Worm (Caenorhabditis elegans): ENCODE results near the gene srh-61.

DNA sequence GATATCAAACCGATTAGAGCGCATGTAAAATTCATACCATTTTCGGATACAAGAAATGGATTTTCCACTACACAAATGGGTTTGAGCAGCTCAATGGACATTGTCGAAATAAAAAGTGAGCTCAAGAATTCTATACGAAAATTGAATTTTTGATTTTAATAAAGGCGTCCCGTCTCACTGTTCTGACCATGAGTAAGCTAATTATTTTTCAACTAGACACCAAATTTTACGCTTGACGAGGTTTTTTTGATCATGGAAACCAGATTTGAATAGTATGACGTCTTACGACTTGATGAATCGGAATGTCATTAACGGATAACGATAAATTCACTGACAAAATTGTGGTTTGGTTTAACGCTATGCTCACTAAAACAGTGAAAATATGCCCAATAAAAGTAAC lies at the start of gene srh-61:
- TF ChIP-seq nhr-23 (tag; optimal IDR thresholded peaks at IDR 0.05), result no peak
- TF ChIP-seq ceh-82 (tag; optimal IDR thresholded peaks at IDR 0.05), result no peak
- TF ChIP-seq aly-2 (tag; optimal IDR thresholded peaks at IDR 0.05), result no peak
- no peak for TF ChIP-seq nhr-76 (tag; optimal IDR thresholded peaks at IDR 0.05)
- no peak for TF ChIP-seq ZK546.5 (tag; optimal IDR thresholded peaks at IDR 0.05)
- no peak for TF ChIP-seq pha-4 (tag; optimal IDR thresholded peaks at IDR 0.05)
- TF ChIP-seq nhr-11 (tag; optimal IDR thresholded peaks at IDR 0.05), result no peak
- TF ChIP-seq jun-1 (tag; optimal IDR thresholded peaks at IDR 0.05), result no peak
- TF ChIP-seq elt-3 (tag; optimal IDR thresholded peaks at IDR 0.05), result no peak
- TF ChIP-seq nhr-12 (tag; optimal IDR thresholded peaks at IDR 0.05), result no peak
- TF ChIP-seq mdl-1 (tag; optimal IDR thresholded peaks at IDR 0.05), result no peak
- TF ChIP-seq pqm-1 (tag; optimal IDR thresholded peaks at IDR 0.05), result no peak
- no peak for TF ChIP-seq eor-1 (tag; optimal IDR thresholded peaks at IDR 0.05)
